Worm (Caenorhabditis elegans) whole organism, dauer: ENCODE measurements around the gene C40C9.4.
A peak's percentile ranks its signal among the peaks of the same experiment; 100 is the strongest.

Source experiments
- unc-62 ChIP-seq: sonication (generic microtip); optimal IDR thresholded peaks from 2 replicates; lab custom pipeline; 2017; ENCODE audit warnings: missing biosample characterization, missing genetic modification reagents, missing genetic modification characterization

The C40C9.4 gene

DNA sequence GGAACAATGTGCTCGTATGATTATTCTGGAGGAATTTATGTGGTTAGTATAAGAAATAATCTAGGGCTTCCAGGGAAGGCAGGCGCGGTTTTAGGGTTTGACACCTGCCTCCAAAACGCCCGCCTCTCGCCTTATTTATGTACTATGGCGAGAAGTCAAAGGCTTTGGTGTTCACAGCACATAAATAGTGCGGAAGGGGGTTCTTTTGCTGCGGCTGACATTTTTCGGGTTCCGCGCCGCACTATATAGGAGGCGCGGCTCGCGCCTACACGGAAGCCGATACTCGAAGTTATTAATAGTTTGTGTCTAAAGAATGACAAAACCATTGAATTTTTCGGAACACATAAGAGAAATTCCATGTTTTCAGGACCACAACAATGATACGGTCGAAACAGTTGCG is 39.4 kb downstream of the C40C9.4 start:
- TF ChIP-seq unc-62 (GFP tag; lab: Kevin White, UChicago): no peak

DNA sequence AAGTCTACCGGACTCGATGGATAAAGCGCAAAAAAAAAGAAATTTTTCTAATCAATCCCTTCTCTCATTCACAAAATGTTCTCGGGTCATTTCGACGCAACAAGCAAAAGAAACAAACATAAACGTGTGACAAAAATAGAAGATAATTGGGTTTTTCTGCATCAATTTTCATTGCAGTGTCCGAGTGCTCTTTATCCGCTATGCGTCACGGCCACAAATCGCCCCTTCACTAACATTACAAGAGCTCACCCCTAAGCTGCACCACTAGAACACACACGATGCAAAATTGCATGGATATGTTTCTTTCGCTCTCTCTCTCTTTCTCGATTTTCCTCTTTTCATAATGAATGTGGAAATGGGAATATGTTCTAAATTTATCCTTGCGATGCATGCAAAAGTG is 45.3 kb downstream of the C40C9.4 start:
- TF ChIP-seq unc-62 (GFP tag; lab: Kevin White, UChicago): no peak

- TF ChIP-seq unc-62 (GFP tag; lab: Kevin White, UChicago): no peak
Measured at ce11 chrX:13697520-13697919, 46.6 kb downstream of the C40C9.4 start.

DNA sequence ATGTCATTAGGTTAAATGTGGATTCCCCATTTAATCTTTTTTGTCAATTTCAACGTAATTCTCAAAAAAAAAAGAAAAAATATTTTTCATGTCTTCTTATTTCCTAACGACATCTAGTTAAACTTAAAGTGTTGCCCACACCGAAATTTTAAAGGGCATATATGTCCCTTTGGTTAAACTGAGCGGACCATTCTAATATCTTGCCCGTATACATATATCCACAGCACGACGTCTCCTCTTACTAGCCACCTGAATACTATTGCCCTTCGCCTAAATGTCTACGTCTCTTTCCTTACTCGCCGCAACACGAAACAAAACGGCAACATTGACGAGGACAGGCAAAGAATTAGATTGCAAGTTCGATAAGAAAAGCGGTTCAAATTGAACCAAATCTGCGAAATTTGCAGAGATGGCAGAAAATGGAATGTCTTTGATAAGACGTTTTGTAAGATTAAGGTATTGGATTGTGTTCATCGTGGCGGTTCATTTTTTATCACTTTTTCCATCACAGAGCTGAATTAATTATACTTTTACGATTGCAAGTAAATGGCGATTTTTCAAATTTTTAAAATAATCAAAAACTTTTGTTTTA is 49.8 kb downstream of the C40C9.4 start:
- TF ChIP-seq unc-62 (GFP tag; lab: Kevin White, UChicago): peak; percentile 53
